Worm (Caenorhabditis elegans) whole organism, midembryonic: Measurements from ENCODE around the gene sup-12.

Experiments used
- cog-1 ChIP-seq: sonication (generic microtip); optimal IDR thresholded peaks from 2 replicates; lab custom pipeline; 2016; ENCODE audit warnings: missing genetic modification characterization, missing compliant biosample characterization
- flt-1 ChIP-seq: fragments of 200-800 bp; sonication (Bioruptor generic); IDR thresholded peaks from 2 replicates; pipeline ENCODE4 v1.3.6; 2022; ENCODE audit warnings: missing genetic modification characterization, missing compliant biosample characterization

DNA sequence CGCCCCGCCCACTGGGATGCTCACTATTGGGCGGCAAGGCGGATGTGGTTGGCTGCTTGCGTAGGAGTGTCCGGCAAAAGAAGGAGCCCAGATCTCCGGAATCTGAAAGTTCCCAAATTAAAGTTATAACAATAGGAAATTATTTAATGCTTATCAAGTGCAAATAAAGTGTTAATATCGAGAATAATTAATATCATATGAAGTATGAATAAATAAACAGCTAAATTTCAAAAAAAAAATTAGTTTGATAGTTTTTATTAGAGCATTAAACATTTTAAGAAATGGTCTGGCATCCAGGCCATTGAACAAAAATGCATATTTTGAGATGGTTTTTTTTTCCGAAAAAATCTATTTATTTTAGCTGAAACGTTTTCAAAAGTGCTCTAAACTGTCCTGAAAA lies 30.9 kb upstream of the sup-12 start, which contains the start of gene lim-4:
- TF ChIP-seq cog-1 (tag; lab: Kevin White, UChicago) (no peak), flt-1 (GFP tag; lab: Robert Waterston, UW) (no peak)
